Worm (Caenorhabditis elegans) whole organism, late embryonic: Measurements from ENCODE around the gene fbxa-224.

Experiments
- C08G9.2 ChIP-seq: sonication (generic microtip); optimal IDR thresholded peaks from 2 replicates; lab custom pipeline; 2016; ENCODE audit warnings: mild to moderate bottlenecking, missing genetic modification characterization, moderate library complexity, missing compliant biosample characterization
- F13H6.1 ChIP-seq: sonication (generic microtip); optimal IDR thresholded peaks from 2 replicates; lab custom pipeline; 2016; ENCODE audit warnings: missing genetic modification characterization, missing compliant biosample characterization
- K02D7.2 ChIP-seq: sonication (generic microtip); optimal IDR thresholded peaks from 2 replicates; lab custom pipeline; 2017; ENCODE audit warnings: mild to moderate bottlenecking, missing genetic modification characterization, missing compliant biosample characterization
- K09A11.1 ChIP-seq: sonication (generic microtip); optimal IDR thresholded peaks from 2 replicates; lab custom pipeline; 2017; ENCODE audit warnings: antibody characterized with exemption, mild to moderate bottlenecking, missing genetic modification characterization, missing compliant biosample characterization; ENCODE audit not compliant: insufficient read depth
- T23F11.4 ChIP-seq: fragments of 200-800 bp; sonication (Bioruptor generic); optimal IDR thresholded peaks from 2 replicates; lab custom pipeline; 2018; ENCODE audit warnings: mild to moderate bottlenecking, missing genetic modification characterization, missing compliant biosample characterization
- ahr-1 ChIP-seq: sonication (generic microtip); optimal IDR thresholded peaks from 2 replicates; lab custom pipeline; 2016; ENCODE audit warnings: missing genetic modification characterization, missing compliant biosample characterization
- ceh-14 ChIP-seq: sonication (generic microtip); optimal IDR thresholded peaks from 2 replicates; lab custom pipeline; 2016; ENCODE audit warnings: missing genotype, missing genetic modification characterization, missing compliant biosample characterization
- ceh-22 ChIP-seq: sonication (generic microtip); optimal IDR thresholded peaks from 2 replicates; lab custom pipeline; 2017; ENCODE audit warnings: missing biosample characterization, missing genetic modification characterization
- ceh-24 ChIP-seq: sonication (generic microtip); optimal IDR thresholded peaks from 2 replicates; lab custom pipeline; 2016; ENCODE audit warnings: mild to moderate bottlenecking, missing genetic modification characterization, missing compliant biosample characterization
- ceh-31 ChIP-seq: sonication (generic microtip); optimal IDR thresholded peaks from 2 replicates; lab custom pipeline; 2016; ENCODE audit warnings: missing genetic modification characterization, missing compliant biosample characterization
- ceh-34 ChIP-seq: sonication (generic microtip); optimal IDR thresholded peaks from 2 replicates; lab custom pipeline; 2016; ENCODE audit warnings: mild to moderate bottlenecking, missing genetic modification characterization, missing compliant biosample characterization
- ceh-45 ChIP-seq: fragments of 200-800 bp; sonication (Bioruptor generic); IDR thresholded peaks from 2 replicates; pipeline ENCODE4 v1.3.6; 2022; ENCODE audit warnings: missing genetic modification reagents, missing genetic modification characterization, missing compliant biosample characterization
- ceh-48 ChIP-seq: sonication (generic microtip); optimal IDR thresholded peaks from 2 replicates; lab custom pipeline; 2016; ENCODE audit warnings: missing genetic modification characterization, inconsistent platforms, missing compliant biosample characterization
- che-1 ChIP-seq: sonication (generic microtip); optimal IDR thresholded peaks from 2 replicates; lab custom pipeline; 2016; ENCODE audit warnings: mild to moderate bottlenecking, missing genetic modification characterization, missing compliant biosample characterization
- dmd-4 ChIP-seq: sonication (generic microtip); optimal IDR thresholded peaks from 2 replicates; lab custom pipeline; 2016; ENCODE audit warnings: borderline replicate concordance, missing genetic modification characterization, missing compliant biosample characterization
- dve-1 ChIP-seq: sonication (generic microtip); optimal IDR thresholded peaks from 2 replicates; lab custom pipeline; 2017; ENCODE audit warnings: antibody characterized with exemption, mild to moderate bottlenecking, missing genetic modification characterization, missing compliant biosample characterization
- ets-4 ChIP-seq: sonication (generic microtip); optimal IDR thresholded peaks from 2 replicates; lab custom pipeline; 2016; ENCODE audit warnings: missing genetic modification characterization, missing compliant biosample characterization
- eyg-1 ChIP-seq: sonication (generic microtip); optimal IDR thresholded peaks from 2 replicates; lab custom pipeline; 2016; ENCODE audit warnings: missing genotype, missing genetic modification characterization, missing compliant biosample characterization
- fax-1 ChIP-seq: sonication (generic microtip); optimal IDR thresholded peaks from 2 replicates; lab custom pipeline; 2016; ENCODE audit warnings: missing genotype, missing genetic modification characterization, missing compliant biosample characterization
- fkh-6 ChIP-seq: sonication (generic microtip); optimal IDR thresholded peaks from 2 replicates; lab custom pipeline; 2016; ENCODE audit warnings: missing genetic modification characterization, missing compliant biosample characterization
- hlh-15 ChIP-seq: sonication (generic microtip); optimal IDR thresholded peaks from 2 replicates; lab custom pipeline; 2016; ENCODE audit warnings: missing genetic modification characterization, missing compliant biosample characterization
- hlh-30 ChIP-seq: sonication (generic microtip); optimal IDR thresholded peaks from 2 replicates; lab custom pipeline; 2017; ENCODE audit warnings: antibody characterized with exemption, missing genetic modification characterization, missing compliant biosample characterization; ENCODE audit not compliant: insufficient read depth
- hlh-8 ChIP-seq: sonication (generic microtip); optimal IDR thresholded peaks from 2 replicates; lab custom pipeline; 2016; ENCODE audit warnings: missing genotype, missing genetic modification characterization, missing compliant biosample characterization
- lin-11 ChIP-seq: fragments of 200-800 bp; sonication (Bioruptor generic); optimal IDR thresholded peaks from 2 replicates; lab custom pipeline; 2018; ENCODE audit warnings: mild to moderate bottlenecking, missing genetic modification characterization, missing compliant biosample characterization
- madf-2 ChIP-seq: sonication (generic microtip); optimal IDR thresholded peaks from 2 replicates; lab custom pipeline; 2017; ENCODE audit warnings: missing genetic modification characterization, missing compliant biosample characterization
- mec-3 ChIP-seq: sonication (generic microtip); optimal IDR thresholded peaks from 2 replicates; lab custom pipeline; 2016; ENCODE audit warnings: borderline replicate concordance, missing genetic modification characterization, missing compliant biosample characterization
- nfya-1 ChIP-seq: sonication (generic microtip); optimal IDR thresholded peaks from 2 replicates; lab custom pipeline; 2017; ENCODE audit warnings: missing genetic modification characterization, mild to moderate bottlenecking, missing compliant biosample characterization, antibody characterized with exemption, moderate library complexity
- odd-2 ChIP-seq: sonication (generic microtip); optimal IDR thresholded peaks from 2 replicates; lab custom pipeline; 2017; ENCODE audit warnings: antibody characterized with exemption, mild to moderate bottlenecking, missing genetic modification characterization, missing compliant biosample characterization
- pax-1 ChIP-seq: fragments of 150-350 bp; optimal IDR thresholded peaks from 2 replicates; lab custom pipeline; 2014; ENCODE audit warnings: missing biosample characterization, missing genetic modification characterization
- pha-2 ChIP-seq: sonication (generic microtip); optimal IDR thresholded peaks from 2 replicates; lab custom pipeline; 2017; ENCODE audit warnings: mild to moderate bottlenecking, missing genetic modification characterization, missing compliant biosample characterization
- pha-4 ChIP-seq: fragments of 150-350 bp; optimal IDR thresholded peaks from 2 replicates; lab custom pipeline; 2018; ENCODE audit warnings: missing biosample characterization, missing genetic modification reagents, missing genetic modification characterization
- pqm-1 ChIP-seq: sonication (generic microtip); optimal IDR thresholded peaks from 2 replicates; lab custom pipeline; 2016; ENCODE audit warnings: missing genetic modification characterization, missing compliant biosample characterization
- sdc-2 ChIP-seq: sonication (generic microtip); optimal IDR thresholded peaks from 2 replicates; lab custom pipeline; 2016; ENCODE audit warnings: missing genotype, missing genetic modification characterization, missing compliant biosample characterization
- sox-2 ChIP-seq: fragments of 200-800 bp; sonication (Bioruptor generic); IDR thresholded peaks from 2 replicates; pipeline ENCODE4 v1.3.6; 2022; ENCODE audit warnings: missing genetic modification reagents, missing genetic modification characterization, missing compliant biosample characterization
- syd-9 ChIP-seq: sonication (generic microtip); optimal IDR thresholded peaks from 2 replicates; lab custom pipeline; 2016; ENCODE audit warnings: mild to moderate bottlenecking, missing genetic modification characterization, moderate library complexity, missing compliant biosample characterization
- tbx-2 ChIP-seq: sonication (generic microtip); optimal IDR thresholded peaks from 2 replicates; lab custom pipeline; 2016; ENCODE audit warnings: missing genetic modification characterization, missing compliant biosample characterization
- unc-3 ChIP-seq, 2 experiments: fragments of 200-800 bp in 1 of 2; sonication (Bioruptor generic) in 1 of 2; sonication (generic microtip) in 1 of 2; conservative IDR thresholded peaks in 1 of 2; optimal IDR thresholded peaks in 1 of 2; 2 replicates each; pipeline versions ENCODE4 v1.3.6 to Lab custom; 2016 to 2022; ENCODE audit warnings: missing compliant biosample characterization in 2 of 2, missing genetic modification characterization in 2 of 2, missing genetic modification reagents in 1 of 2
- unc-42 ChIP-seq: sonication (generic microtip); optimal IDR thresholded peaks from 2 replicates; lab custom pipeline; 2016; ENCODE audit warnings: missing genotype, missing genetic modification characterization, missing compliant biosample characterization
- unc-86 ChIP-seq: sonication (generic microtip); optimal IDR thresholded peaks from 2 replicates; lab custom pipeline; 2016; ENCODE audit warnings: missing genetic modification characterization, missing compliant biosample characterization
- zip-5 ChIP-seq: sonication (generic microtip); optimal IDR thresholded peaks from 2 replicates; lab custom pipeline; 2016; ENCODE audit warnings: missing genetic modification characterization, missing compliant biosample characterization

The fbxa-224 gene

DNA sequence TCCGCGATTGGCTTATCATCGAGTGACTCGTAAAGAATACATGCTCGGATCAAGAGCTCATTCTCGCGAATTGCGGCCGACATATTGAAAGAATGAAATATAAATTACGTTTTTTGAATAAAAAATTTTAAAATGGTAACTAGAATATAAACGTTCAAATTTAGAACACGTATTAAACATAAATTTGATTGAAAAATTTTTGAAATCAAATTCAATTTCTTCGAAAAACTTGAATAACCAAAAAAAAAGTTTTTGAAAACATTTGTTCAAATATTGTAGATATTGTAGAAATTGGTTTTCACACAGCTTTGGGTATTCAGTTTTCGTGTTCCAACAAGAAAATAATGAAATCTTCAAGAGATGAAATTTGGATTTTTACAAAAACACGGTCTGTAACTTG is at the start of gene fbxa-224:
TSS of gene fbxa-224 (minus strand) at position 101 of the 400 bp plus-strand sequence.
- TF ChIP-seq K02D7.2 (tag; lab: Kevin White, UChicago) (no peak), madf-2 (tag; lab: Kevin White, UChicago) (no peak), K09A11.1 (tag; lab: Kevin White, UChicago) (no peak), zip-5 (tag; lab: Kevin White, UChicago) (no peak), ceh-14 (tag; lab: Kevin White, UChicago) (no peak), pqm-1 (no peak), mec-3 (tag; lab: Kevin White, UChicago) (no peak), fkh-6 (tag; lab: Kevin White, UChicago) (no peak), syd-9 (tag; lab: Kevin White, UChicago) (no peak), ceh-45 (no peak), sdc-2 (tag; lab: Kevin White, UChicago) (no peak), ceh-48 (tag; lab: Kevin White, UChicago) (no peak), ceh-24 (tag; lab: Kevin White, UChicago) (no peak), pax-1 (no peak), T23F11.4 (GFP tag; lab: Kevin White, UChicago) (no peak), fax-1 (tag; lab: Kevin White, UChicago) (no peak), hlh-15 (no peak), eyg-1 (no peak), hlh-30 (tag; lab: Kevin White, UChicago) (no peak), ahr-1 (tag; lab: Kevin White, UChicago) (no peak)

DNA sequence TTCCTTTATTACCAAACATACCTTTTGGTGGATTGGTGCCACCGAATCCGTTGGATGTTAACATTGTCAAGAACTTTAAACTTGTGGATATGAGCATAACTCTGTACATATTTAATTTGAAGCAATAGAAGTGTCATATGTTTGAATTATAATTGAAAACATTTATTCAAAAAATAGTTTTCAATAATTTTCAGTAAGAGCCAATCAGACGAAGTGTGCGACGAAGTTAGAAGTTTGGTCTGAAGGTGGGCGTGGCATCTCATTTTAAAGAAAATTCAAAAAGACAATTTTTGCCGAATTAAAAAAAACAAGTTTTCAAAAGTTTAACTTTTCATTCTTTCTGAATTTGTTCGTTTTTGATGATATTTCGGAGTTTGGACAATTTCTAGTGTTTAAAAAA is 46.9 kb upstream of the fbxa-224 start, which contains the start of gene syd-1:
TSS of gene syd-1 (minus strand) at position 101 of the 400 bp plus-strand sequence.
- no peak for TF ChIP-seq ets-4
- TF ChIP-seq hlh-30 (tag; lab: Kevin White, UChicago): no peak
- TF ChIP-seq dmd-4 (tag; lab: Kevin White, UChicago): no peak
- no peak for TF ChIP-seq nfya-1
- no peak for TF ChIP-seq ceh-48 (tag; lab: Kevin White, UChicago)
- TF ChIP-seq pha-2 (tag; lab: Kevin White, UChicago): no peak
- no peak for TF ChIP-seq ceh-45
- TF ChIP-seq sox-2: no peak
- no peak for TF ChIP-seq hlh-15
- no peak for TF ChIP-seq zip-5 (tag; lab: Kevin White, UChicago)
- no peak for TF ChIP-seq dve-1 (tag; lab: Kevin White, UChicago)
- no peak for TF ChIP-seq unc-86
- no peak for TF ChIP-seq hlh-8 (tag; lab: Kevin White, UChicago)
- no peak for TF ChIP-seq odd-2 (tag; lab: Kevin White, UChicago)
- TF ChIP-seq C08G9.2: no peak
- no peak for TF ChIP-seq ceh-24 (tag; lab: Kevin White, UChicago)
- no peak for TF ChIP-seq ahr-1 (tag; lab: Kevin White, UChicago)
- no peak for TF ChIP-seq fax-1 (tag; lab: Kevin White, UChicago)

DNA sequence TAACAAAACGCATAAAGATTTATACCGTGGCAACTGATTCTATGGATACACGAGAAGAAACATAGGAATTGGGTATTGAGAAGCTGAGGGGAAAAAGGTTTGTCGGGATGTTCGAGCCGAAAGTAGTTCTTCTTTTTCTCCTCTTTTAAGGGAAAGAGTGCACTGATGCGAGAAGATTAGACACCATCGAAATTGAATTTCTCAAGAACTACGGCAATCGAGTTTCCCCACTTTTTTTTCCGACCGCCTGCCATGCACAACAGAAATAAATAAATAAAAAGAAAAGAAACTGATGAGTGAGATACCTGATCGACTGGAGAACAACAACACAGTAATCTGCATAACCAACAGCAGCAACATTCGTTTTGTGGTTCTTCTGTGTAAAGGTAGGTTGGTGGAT is 46.3 kb upstream of the fbxa-224 start:
- TF ChIP-seq unc-42 (peak; percentile 84), pha-4 (tag; lab: Kevin White, UChicago) (no peak), che-1 (tag; lab: Kevin White, UChicago) (no peak)

DNA sequence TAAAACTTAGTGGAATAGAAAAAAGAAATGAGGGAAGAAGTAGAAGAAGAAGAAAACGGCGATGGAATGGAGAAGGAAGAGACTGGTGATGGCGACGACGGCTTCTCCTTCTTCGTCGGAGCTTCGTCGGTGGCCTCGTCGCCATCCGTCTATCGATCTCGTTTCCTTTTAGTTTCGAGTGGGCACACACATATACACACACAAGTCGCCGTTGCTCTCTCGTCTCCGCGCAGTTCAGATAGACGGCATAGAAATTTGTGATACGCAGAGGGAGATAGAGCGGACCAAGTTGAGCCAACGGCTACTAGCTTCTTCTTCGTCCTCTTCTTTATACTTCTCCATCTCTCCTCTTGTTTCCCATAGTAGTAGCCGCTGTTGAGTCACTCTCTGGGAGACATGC is 45.3 kb upstream of the fbxa-224 start:
- TF ChIP-seq nfya-1: peak; percentile 12
- peak; percentile 1 for TF ChIP-seq ceh-34 (tag; lab: Kevin White, UChicago)
- peak; percentile 24 for TF ChIP-seq F13H6.1 (tag; lab: Kevin White, UChicago)
- no peak for TF ChIP-seq ceh-22
- TF ChIP-seq eyg-1: no peak
- no peak for TF ChIP-seq lin-11 (tag; lab: Kevin White, UChicago)
- peak; percentile 28 for TF ChIP-seq unc-42
- peak; percentile 73 for TF ChIP-seq ceh-31 (tag; lab: Kevin White, UChicago)
- TF ChIP-seq ceh-48 (tag; lab: Kevin White, UChicago): peak; percentile 74
- TF ChIP-seq tbx-2 (tag; lab: Kevin White, UChicago): peak; percentile 36
- TF ChIP-seq unc-3 (GFP tag; conservative IDR thresholded peaks at IDR 0.05; lab: Robert Waterston, UW): no peak
- no peak for TF ChIP-seq unc-3 (tag; optimal IDR thresholded peaks at IDR 0.05; lab: Kevin White, UChicago)
- TF ChIP-seq syd-9 (tag; lab: Kevin White, UChicago): no peak
- TF ChIP-seq, all 69 proteins: peak for 7
